Fruit fly (Drosophila melanogaster): ENCODE data around the gene nkd.

nkd gene

DNA sequence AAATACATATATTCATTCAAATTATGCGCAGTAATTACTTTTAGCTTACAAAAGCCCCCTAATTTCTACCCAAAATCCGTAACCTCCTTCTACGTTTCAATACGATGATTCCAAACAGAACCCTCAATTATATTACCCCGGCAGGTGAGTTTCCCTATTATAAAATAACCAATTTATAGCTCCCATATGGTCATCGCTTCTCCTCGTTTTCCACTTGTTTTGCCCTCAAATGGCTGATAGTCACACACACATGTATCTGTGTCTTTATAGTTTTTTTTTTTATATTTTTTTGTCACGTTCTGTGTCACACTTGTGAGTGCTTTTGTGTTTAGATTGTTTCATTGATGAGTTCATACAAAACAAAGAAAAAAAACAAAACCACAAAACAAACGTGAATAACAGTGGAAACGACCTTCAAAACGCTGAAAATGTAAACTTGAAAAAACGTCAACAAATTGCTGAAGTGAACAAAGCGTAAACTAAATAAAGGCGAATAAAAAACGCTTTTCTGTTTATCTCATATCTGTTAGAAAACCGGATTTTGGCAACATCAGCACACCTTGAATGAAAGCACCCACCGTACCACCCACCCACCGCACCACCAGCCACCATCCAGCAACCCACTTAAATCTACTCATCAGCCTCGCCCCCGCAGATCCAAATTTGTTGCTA is 26.1 kb upstream of the nkd start (continued):
- TF ChIP-seq wor (GFP tag; IDR thresholded peaks at IDR 0.05) (no peak), ham (GFP tag; IDR thresholded peaks at IDR 0.05) (no peak), gce (GFP tag; IDR thresholded peaks at IDR 0.05) (peak; percentile 8; the same call in 1 of the 3 replicates), tx (GFP tag; optimal IDR thresholded peaks at IDR 0.05) (no peak), PHDP (tag; optimal IDR thresholded peaks at IDR 0.05) (no peak), sens (GFP tag) (peak; percentile 71), pb (GFP tag; optimal IDR thresholded peaks at IDR 0.05) (no peak), Xrp1 (GFP tag; IDR thresholded peaks at IDR 0.05) (peak; percentile 41; the same call in 1 of the 2 replicates), pita (GFP tag; optimal IDR thresholded peaks at IDR 0.05) (no peak), CG10267 (tag; optimal IDR thresholded peaks at IDR 0.05) (no peak), CG15073 (GFP tag; optimal IDR thresholded peaks at IDR 0.05) (no peak), bbx (GFP tag; IDR thresholded peaks at IDR 0.05; ENCODE audit: partially characterized antibody) (no peak), rib (GFP tag; IDR thresholded peaks at IDR 0.05) (peak; percentile 76; the same call in 1 of the 2 replicates), Max (GFP tag; optimal IDR thresholded peaks at IDR 0.05) (no peak), ash1 (GFP tag; optimal IDR thresholded peaks at IDR 0.05) (no peak), Deaf1 (tag; optimal IDR thresholded peaks at IDR 0.05) (no peak), CG7271 (tag; optimal IDR thresholded peaks at IDR 0.05) (no peak), croc (GFP tag; conservative IDR thresholded peaks at IDR 0.05) (no peak), Bdp1 (GFP tag; optimal IDR thresholded peaks at IDR 0.05) (no peak), lola (GFP tag; optimal IDR thresholded peaks at IDR 0.05) (no peak), CG10431 (GFP tag; optimal IDR thresholded peaks at IDR 0.05) (no peak), row (GFP tag; IDR thresholded peaks at IDR 0.05) (peak; percentile 24; the same call in 2 of the 3 replicates), dpn (GFP tag; optimal IDR thresholded peaks at IDR 0.05) (no peak), grau (tag; optimal IDR thresholded peaks at IDR 0.05) (no peak), CG16813 (GFP tag; IDR thresholded peaks at IDR 0.05; ENCODE audit: partially characterized antibody) (no peak), CG18764 (GFP tag; optimal IDR thresholded peaks at IDR 0.05) (no peak), CG12942 (GFP tag; optimal IDR thresholded peaks at IDR 0.05) (no peak), pnt (GFP tag; optimal IDR thresholded peaks at IDR 0.05) (peak; percentile 19), CG34224 (GFP tag; IDR thresholded peaks at IDR 0.05; ENCODE audit: partially characterized antibody) (no peak), crol (GFP tag; IDR thresholded peaks at IDR 0.05) (peak; percentile 61), CG32767 (GFP tag; IDR thresholded peaks at IDR 0.05) (no peak), CG7963 (GFP tag; IDR thresholded peaks at IDR 0.05; ENCODE audit: partially characterized antibody) (no peak), ATbp (GFP tag; optimal IDR thresholded peaks at IDR 0.05) (peak; percentile 23), CG6689 (GFP tag; IDR thresholded peaks at IDR 0.05) (no peak; the same call in 1 of the 2 replicates), BEAF-32 (GFP tag; optimal IDR thresholded peaks at IDR 0.05) (no peak), Bgb (GFP tag; IDR thresholded peaks at IDR 0.05; ENCODE audit: partially characterized antibody) (no peak), CG1602 (GFP tag; optimal IDR thresholded peaks at IDR 0.05) (no peak), insv (GFP tag; optimal IDR thresholded peaks at IDR 0.05) (no peak), CG31388 (GFP tag; optimal IDR thresholded peaks at IDR 0.05) (no peak), CTCF (GFP tag; optimal IDR thresholded peaks at IDR 0.05) (no peak), NC2α (GFP tag; optimal IDR thresholded peaks at IDR 0.05) (no peak), HLH54F (GFP tag; optimal IDR thresholded peaks at IDR 0.05) (no peak), C15 (GFP tag; IDR thresholded peaks at IDR 0.05) (no peak), Doc3 (GFP tag; IDR thresholded peaks at IDR 0.05; ENCODE audit: partially characterized antibody) (no peak), Sox100B (GFP tag; optimal IDR thresholded peaks at IDR 0.05) (no peak), HLHmδ (GFP tag; optimal IDR thresholded peaks at IDR 0.05) (no peak), en (GFP tag; optimal IDR thresholded peaks at IDR 0.05) (no peak), CG8281 (tag; optimal IDR thresholded peaks at IDR 0.05) (peak; percentile 54), CG8924 (tag; optimal IDR thresholded peaks at IDR 0.05) (no peak), CG15269 (tag; optimal IDR thresholded peaks at IDR 0.05) (peak; percentile 46), GATAe (GFP tag; conservative IDR thresholded peaks at IDR 0.05) (no peak)
